Fruit fly (Drosophila melanogaster) whole organism, prepupa: ENCODE data around the gene CG15141.

Source experiments
- CG10631 ChIP-seq: fragments of 200-800 bp; sonication (Bioruptor generic); optimal IDR thresholded peaks from 2 replicates; lab custom pipeline; 2016; ENCODE audit warnings: missing biosample characterization, missing genetic modification characterization
- CG11294 ChIP-seq: fragments of 200-800 bp; sonication (Bioruptor generic); IDR thresholded peaks from 2 replicates; pipeline ENCODE4 v1.3.6; 2022; ENCODE audit warnings: missing biosample characterization, missing genetic modification characterization
- CG11902 ChIP-seq: fragments of 200-800 bp; sonication (Bioruptor generic); optimal IDR thresholded peaks from 3 replicates; lab custom pipeline; 2016; ENCODE audit warnings: missing biosample characterization, missing genetic modification characterization
- CG4318 ChIP-seq: fragments of 200-800 bp; sonication (Bioruptor generic); optimal IDR thresholded peaks from 3 replicates; lab custom pipeline; 2017; ENCODE audit warnings: missing biosample characterization, mild to moderate bottlenecking, missing genetic modification characterization
- CG6808 ChIP-seq: fragments of 200-800 bp; sonication (Bioruptor generic); optimal IDR thresholded peaks from 3 replicates; lab custom pipeline; 2017; ENCODE audit warnings: missing biosample characterization, missing genetic modification characterization, mild to moderate bottlenecking, moderate library complexity, missing genetic modification reagents
- CG8119 ChIP-seq: fragments of 200-800 bp; sonication (Bioruptor generic); IDR thresholded peaks from 3 replicates; pipeline ENCODE4 v1.3.6; 2022; ENCODE audit warnings: missing biosample characterization, missing genetic modification characterization
- Gug ChIP-seq: fragments of 200-800 bp; sonication (Bioruptor generic); IDR thresholded peaks from 2 replicates; pipeline ENCODE4 v1.3.6; 2022; ENCODE audit warnings: missing biosample characterization, missing genetic modification characterization
- Hr39 ChIP-seq: fragments of 200-800 bp; sonication (Bioruptor generic); optimal IDR thresholded peaks from 2 replicates; lab custom pipeline; 2016; ENCODE audit warnings: missing biosample characterization, missing genetic modification characterization
- Hr4 ChIP-seq: fragments of 200-800 bp; sonication (Bioruptor generic); optimal IDR thresholded peaks from 3 replicates; lab custom pipeline; 2016; ENCODE audit warnings: missing biosample characterization, missing genetic modification characterization
- Lpt ChIP-seq: fragments of 200-800 bp; sonication (Bioruptor generic); optimal IDR thresholded peaks from 3 replicates; lab custom pipeline; 2016; ENCODE audit warnings: missing biosample characterization, missing genetic modification characterization
- fd59A ChIP-seq: fragments of 200-800 bp; sonication (Bioruptor generic); optimal IDR thresholded peaks from 2 replicates; lab custom pipeline; 2017; ENCODE audit warnings: missing biosample characterization, mild to moderate bottlenecking, missing genetic modification characterization, missing genetic modification reagents
- fd85E ChIP-seq: fragments of 200-800 bp; sonication (Bioruptor generic); optimal IDR thresholded peaks from 3 replicates; lab custom pipeline; 2016; ENCODE audit warnings: missing biosample characterization, missing genetic modification characterization

dm6 chr2L:17427929-17428456 lies 17.6 kb downstream of the CG15141 start:
- TF ChIP-seq CG6808 (GFP tag; lab: Kevin White, UChicago) (peak; percentile 63), Hr4 (GFP tag; lab: Kevin White, UChicago) (no peak), CG11294 (GFP tag; lab: Robert Waterston, UW) (no peak), Lpt (GFP tag; lab: Kevin White, UChicago) (peak; percentile 22), fd85E (GFP tag; lab: Kevin White, UChicago) (no peak), CG10631 (GFP tag; lab: Kevin White, UChicago) (no peak), Hr39 (GFP tag; lab: Kevin White, UChicago) (no peak), CG8119 (GFP tag; lab: Robert Waterston, UW) (peak; percentile 59; the same call in 1 of the 3 replicates), CG11902 (GFP tag; lab: Kevin White, UChicago) (no peak), CG4318 (GFP tag; lab: Kevin White, UChicago) (no peak), fd59A (GFP tag; lab: Kevin White, UChicago) (peak; percentile 23), Gug (GFP tag; lab: Robert Waterston, UW) (peak; percentile 14; the same call in 1 of the 2 replicates)
